Worm (Caenorhabditis elegans) whole organism, young adult: ENCODE data around the gene ZK682.7.

Source experiments
- F23B12.7 ChIP-seq: sonication (generic microtip); optimal IDR thresholded peaks from 2 replicates; lab custom pipeline; 2017; ENCODE audit warnings: missing genetic modification characterization, mild to moderate bottlenecking, missing compliant biosample characterization, antibody characterized with exemption, moderate library complexity; ENCODE audit not compliant: insufficient read depth
- F33H1.4 ChIP-seq: fragments of 200-800 bp; sonication (Bioruptor generic); IDR thresholded peaks from 2 replicates; pipeline ENCODE4 v1.3.6; 2022; ENCODE audit warnings: missing genetic modification reagents, missing genetic modification characterization, missing compliant biosample characterization
- F37B4.10 ChIP-seq: fragments of 200-800 bp; sonication (Bioruptor generic); IDR thresholded peaks from 2 replicates; pipeline ENCODE4 v1.3.6; 2022; ENCODE audit warnings: missing genetic modification characterization, missing compliant biosample characterization
- F52B5.7 ChIP-seq: sonication (generic microtip); optimal IDR thresholded peaks from 2 replicates; lab custom pipeline; 2016; ENCODE audit warnings: mild to moderate bottlenecking, missing genetic modification characterization, missing compliant biosample characterization
- F57C9.4 ChIP-seq: sonication (generic microtip); optimal IDR thresholded peaks from 2 replicates; lab custom pipeline; 2017; ENCODE audit warnings: mild to moderate bottlenecking, missing genetic modification characterization, missing compliant biosample characterization
- Y53F4B.3 ChIP-seq: fragments of 200-800 bp; sonication (Bioruptor generic); IDR thresholded peaks from 2 replicates; pipeline ENCODE4 v1.3.6; 2022; ENCODE audit warnings: missing genetic modification reagents, missing genetic modification characterization, missing compliant biosample characterization
- Y56A3A.18 ChIP-seq: fragments of 200-800 bp; sonication (Bioruptor generic); IDR thresholded peaks from 2 replicates; pipeline ENCODE4 v1.3.6; 2022; ENCODE audit warnings: missing genetic modification reagents, missing genetic modification characterization, missing compliant biosample characterization
- Y67H2A.10 ChIP-seq: fragments of 200-800 bp; sonication (Bioruptor generic); conservative IDR thresholded peaks from 2 replicates; pipeline ENCODE4 v1.3.6; 2022; ENCODE audit warnings: missing genetic modification reagents, missing genetic modification characterization, missing compliant biosample characterization
- Y79H2A.3 ChIP-seq: fragments of 200-800 bp; sonication (Bioruptor generic); conservative IDR thresholded peaks from 2 replicates; pipeline ENCODE4 v1.3.6; 2022; ENCODE audit warnings: missing genetic modification reagents, missing genetic modification characterization, missing compliant biosample characterization
- akir-1 ChIP-seq: fragments of 200-800 bp; sonication (Bioruptor generic); optimal IDR thresholded peaks from 2 replicates; lab custom pipeline; 2018; ENCODE audit warnings: mild to moderate bottlenecking, missing genetic modification characterization, moderate library complexity, missing compliant biosample characterization
- ama-1 ChIP-seq, 3 experiments: fragments of 150-350 bp in 1 of 3; sonication (generic microtip) in 2 of 3; optimal IDR thresholded peaks; 2 replicates each; lab custom pipeline; 2014 to 2018; ENCODE audit warnings: missing biosample characterization in 2 of 3, missing genetic modification characterization in 2 of 3, missing genetic modification reagents in 2 of 3
- aptf-3 ChIP-seq: fragments of 200-800 bp; sonication (Bioruptor generic); IDR thresholded peaks from 2 replicates; pipeline ENCODE4 v1.3.6; 2022; ENCODE audit warnings: missing genetic modification characterization, missing compliant biosample characterization
- atf-7 ChIP-seq: sonication (generic microtip); optimal IDR thresholded peaks from 2 replicates; lab custom pipeline; 2017; ENCODE audit warnings: mild to moderate bottlenecking, missing genetic modification characterization, missing compliant biosample characterization
- athp-1 ChIP-seq: sonication (generic microtip); optimal IDR thresholded peaks from 2 replicates; lab custom pipeline; 2017; ENCODE audit warnings: mild to moderate bottlenecking, missing genetic modification characterization, missing compliant biosample characterization
- attf-3 ChIP-seq: fragments of 200-800 bp; sonication (Bioruptor generic); conservative IDR thresholded peaks from 2 replicates; pipeline ENCODE4 v1.3.6; 2022; ENCODE audit warnings: missing genetic modification reagents, missing genetic modification characterization, missing compliant biosample characterization
- attf-6 ChIP-seq: fragments of 200-800 bp; sonication (Bioruptor generic); IDR thresholded peaks from 2 replicates; pipeline ENCODE4 v1.3.6; 2022; ENCODE audit warnings: missing genetic modification reagents, missing genetic modification characterization, missing compliant biosample characterization
- cebp-1 ChIP-seq, 2 experiments: fragments of 200-800 bp in 1 of 2; sonication (Bioruptor generic) in 1 of 2; sonication (generic microtip) in 1 of 2; IDR thresholded peaks in 1 of 2; optimal IDR thresholded peaks in 1 of 2; 2 replicates each; pipeline versions ENCODE4 v1.3.6 to Lab custom; 2017 to 2022; ENCODE audit warnings: missing compliant biosample characterization in 2 of 2, missing genetic modification characterization in 2 of 2, mild to moderate bottlenecking in 1 of 2, missing genetic modification reagents in 1 of 2, moderate library complexity in 1 of 2
- ceh-100 ChIP-seq: fragments of 200-800 bp; sonication (Bioruptor generic); IDR thresholded peaks from 2 replicates; pipeline ENCODE4 v1.3.6; 2022; ENCODE audit warnings: missing genetic modification reagents, missing genetic modification characterization, missing compliant biosample characterization
- chd-7 ChIP-seq: sonication (generic microtip); optimal IDR thresholded peaks from 2 replicates; lab custom pipeline; 2016; ENCODE audit warnings: mild to moderate bottlenecking, missing genetic modification characterization, moderate library complexity, missing compliant biosample characterization
- die-1 ChIP-seq: sonication (generic microtip); optimal IDR thresholded peaks from 2 replicates; lab custom pipeline; 2016; ENCODE audit warnings: missing genotype, mild to moderate bottlenecking, missing genetic modification characterization, missing compliant biosample characterization
- dpff-1 ChIP-seq: sonication (generic microtip); optimal IDR thresholded peaks from 2 replicates; lab custom pipeline; 2017; ENCODE audit warnings: mild to moderate bottlenecking, missing genetic modification characterization, missing compliant biosample characterization
- egl-44 ChIP-seq: fragments of 200-800 bp; sonication (Bioruptor generic); IDR thresholded peaks from 2 replicates; pipeline ENCODE4 v1.3.6; 2022; ENCODE audit warnings: missing genetic modification reagents, missing genetic modification characterization, missing compliant biosample characterization
- ekl-4 ChIP-seq: fragments of 200-800 bp; sonication (Bioruptor generic); IDR thresholded peaks from 2 replicates; pipeline ENCODE4 v1.3.6; 2022; ENCODE audit warnings: missing genetic modification reagents, missing genetic modification characterization, missing compliant biosample characterization
- him-1 ChIP-seq: sonication (generic microtip); optimal IDR thresholded peaks from 2 replicates; lab custom pipeline; 2016; ENCODE audit warnings: missing genotype, missing genetic modification reagents, missing genetic modification characterization, missing compliant biosample characterization
- hlh-26 ChIP-seq: fragments of 200-800 bp; sonication (Bioruptor generic); conservative IDR thresholded peaks from 2 replicates; pipeline ENCODE4 v1.3.6; 2022; ENCODE audit warnings: missing genetic modification reagents, missing genetic modification characterization, missing compliant biosample characterization
- hmg-20 ChIP-seq: fragments of 200-800 bp; sonication (Bioruptor generic); IDR thresholded peaks from 2 replicates; pipeline ENCODE4 v1.3.6; 2022; ENCODE audit warnings: missing genetic modification reagents, missing genetic modification characterization, missing compliant biosample characterization
- let-607 ChIP-seq, 2 experiments: fragments of 200-800 bp in 1 of 2; sonication (Bioruptor generic) in 1 of 2; sonication (generic microtip) in 1 of 2; optimal IDR thresholded peaks; 2 replicates each; lab custom pipeline; 2016 to 2018; ENCODE audit warnings: mild to moderate bottlenecking in 2 of 2, missing compliant biosample characterization in 2 of 2, missing genetic modification characterization in 2 of 2, moderate library complexity in 2 of 2, missing genotype in 1 of 2
- lin-26 ChIP-seq: fragments of 200-800 bp; sonication (Bioruptor generic); IDR thresholded peaks from 2 replicates; pipeline ENCODE4 v1.3.6; 2022; ENCODE audit warnings: missing genetic modification reagents, missing genetic modification characterization, missing compliant biosample characterization
- lin-35 ChIP-seq, 3 experiments: fragments of 150-350 bp in 2 of 3; sonication (generic microtip) in 1 of 3; optimal IDR thresholded peaks; 2 replicates each; lab custom pipeline; 2014 to 2018; ENCODE audit warnings: missing biosample characterization in 3 of 3, missing genetic modification characterization in 3 of 3, missing genetic modification reagents in 3 of 3
- madf-8 ChIP-seq: fragments of 200-800 bp; sonication (Bioruptor generic); conservative IDR thresholded peaks from 2 replicates; pipeline ENCODE4 v1.3.6; 2022; ENCODE audit warnings: missing genetic modification reagents, missing genetic modification characterization, missing compliant biosample characterization
- nfyb-1 ChIP-seq: fragments of 200-800 bp; sonication (Bioruptor generic); IDR thresholded peaks from 2 replicates; pipeline ENCODE4 v1.3.6; 2022; ENCODE audit warnings: missing genetic modification reagents, missing genetic modification characterization, missing compliant biosample characterization
- nhr-179 ChIP-seq: sonication (generic microtip); optimal IDR thresholded peaks from 2 replicates; lab custom pipeline; 2016; ENCODE audit warnings: mild to moderate bottlenecking, missing genetic modification characterization, missing compliant biosample characterization
- nhr-27 ChIP-seq: fragments of 200-800 bp; sonication (Bioruptor generic); optimal IDR thresholded peaks from 2 replicates; lab custom pipeline; 2018; ENCODE audit warnings: mild to moderate bottlenecking, missing genetic modification characterization, moderate library complexity, missing compliant biosample characterization
- nhr-80 ChIP-seq: sonication (generic microtip); optimal IDR thresholded peaks from 2 replicates; lab custom pipeline; 2016; ENCODE audit warnings: missing genetic modification characterization, missing compliant biosample characterization
- rec-8 ChIP-seq, 2 experiments: sonication (generic microtip); optimal IDR thresholded peaks; 2 replicates each; lab custom pipeline; 2016; ENCODE audit warnings: mild to moderate bottlenecking in 2 of 2, missing genetic modification characterization in 2 of 2, missing genetic modification reagents in 2 of 2, missing genotype in 2 of 2, missing biosample characterization in 1 of 2, missing compliant biosample characterization in 1 of 2, moderate library complexity in 1 of 2
- sea-2 ChIP-seq: fragments of 200-800 bp; sonication (Bioruptor generic); IDR thresholded peaks from 2 replicates; pipeline ENCODE4 v1.3.6; 2022; ENCODE audit warnings: missing genetic modification characterization, missing compliant biosample characterization
- snpc-4 ChIP-seq, 5 experiments: fragments of 150-350 bp in 1 of 5; sonication (generic microtip) in 4 of 5; optimal IDR thresholded peaks; 2 replicates each; lab custom pipeline; 2014 to 2018; ENCODE audit warnings: missing genetic modification characterization in 5 of 5, missing biosample characterization in 3 of 5, antibody characterized with exemption in 2 of 5, mild to moderate bottlenecking in 2 of 5, missing compliant biosample characterization in 2 of 5, missing genotype in 2 of 5, moderate library complexity in 2 of 5, missing genetic modification reagents in 1 of 5
- sptf-2 ChIP-seq: fragments of 200-800 bp; sonication (Bioruptor generic); optimal IDR thresholded peaks from 2 replicates; lab custom pipeline; 2018; ENCODE audit warnings: mild to moderate bottlenecking, missing genetic modification characterization, missing compliant biosample characterization
- tbp1 ChIP-seq: fragments of 200-800 bp; sonication (Bioruptor generic); optimal IDR thresholded peaks from 2 replicates; lab custom pipeline; 2018; ENCODE audit warnings: mild to moderate bottlenecking, missing genetic modification characterization, missing compliant biosample characterization
- tlf-1 ChIP-seq: fragments of 200-800 bp; sonication (Bioruptor generic); optimal IDR thresholded peaks from 2 replicates; lab custom pipeline; 2018; ENCODE audit warnings: mild to moderate bottlenecking, missing genetic modification characterization, missing compliant biosample characterization
- unc-130 ChIP-seq: sonication (generic microtip); optimal IDR thresholded peaks from 2 replicates; lab custom pipeline; 2016; ENCODE audit warnings: missing genetic modification reagents, missing genetic modification characterization, missing compliant biosample characterization
- unc-62 ChIP-seq: fragments of 150-350 bp; optimal IDR thresholded peaks from 2 replicates; lab custom pipeline; 2014; ENCODE audit warnings: missing biosample characterization, missing genetic modification reagents, missing genetic modification characterization
- ztf-26 ChIP-seq: sonication (generic microtip); optimal IDR thresholded peaks from 2 replicates; lab custom pipeline; 2017; ENCODE audit warnings: missing genetic modification characterization, missing compliant biosample characterization

ZK682.7 gene

ce11 chrV:9328670-9329069 is 36.7 kb upstream of the ZK682.7 start, which contains the start of gene K07B1.4:
Gene K07B1.4, plus strand, starts transcription at chrV:9328970.
- TF ChIP-seq hmg-20 (no peak), rec-8 (tag; optimal IDR thresholded peaks at IDR 0.05; lab: Kevin White, UChicago) (no peak), Y53F4B.3 (GFP tag; lab: Robert Waterston, UW) (no peak), athp-1 (tag; lab: Kevin White, UChicago) (no peak), unc-130 (GFP tag; lab: Kevin White, UChicago) (no peak)

DNA sequence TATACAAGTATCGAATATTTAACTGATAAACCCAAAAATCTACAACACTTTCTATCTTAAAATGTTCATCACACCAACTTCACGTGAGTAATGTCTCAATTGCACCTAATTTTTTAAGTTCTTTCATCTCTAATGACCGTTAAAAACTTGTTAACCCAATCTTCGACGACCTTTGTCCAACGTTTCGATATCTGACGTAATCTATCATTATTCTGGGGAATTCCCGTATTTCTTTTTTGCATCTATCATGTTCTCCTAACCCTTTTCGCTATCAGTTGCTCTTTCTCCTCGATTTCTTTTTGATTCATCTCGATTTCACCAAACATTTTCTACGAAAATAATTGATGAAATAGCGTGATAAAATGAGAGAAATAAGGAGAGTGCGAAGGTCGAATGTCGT is 35.7 kb upstream of the ZK682.7 start:
- peak; percentile 74 for TF ChIP-seq nhr-80 (tag; lab: Kevin White, UChicago)
- peak; percentile 30 for TF ChIP-seq ztf-26 (tag; lab: Kevin White, UChicago)
- TF ChIP-seq atf-7 (tag; lab: Kevin White, UChicago), result peak; percentile 48
- TF ChIP-seq F37B4.10, result no peak
- no peak for TF ChIP-seq ceh-100 (GFP tag; lab: Robert Waterston, UW)
- TF ChIP-seq nhr-179 (tag; lab: Kevin White, UChicago), result no peak
- TF ChIP-seq lin-26, result 0 out of 2 replicates have a peak, but pooled peaks have one; percentile 7
- no peak for TF ChIP-seq attf-3 (GFP tag; lab: Robert Waterston, UW)

- TF ChIP-seq madf-8 (GFP tag; lab: Robert Waterston, UW) (no peak), F23B12.7 (tag; lab: Kevin White, UChicago) (no peak), snpc-4 (GFP tag; optimal IDR thresholded peaks at IDR 0.05; lab: Kevin White, UChicago) (no peak), snpc-4 (tag; optimal IDR thresholded peaks at IDR 0.05; lab: Kevin White, UChicago) (peak in 1 of 4 experiments; percentile 13), lin-35 (GFP tag; optimal IDR thresholded peaks at IDR 0.05; lab: Kevin White, UChicago) (peak in 1 of 3 experiments; percentile 12), Y56A3A.18 (GFP tag; lab: Robert Waterston, UW) (no peak), sea-2 (GFP tag; lab: Robert Waterston, UW) (no peak), tbp1 (GFP tag; lab: Kevin White, UChicago) (no peak), him-1 (tag; lab: Kevin White, UChicago) (peak; percentile 79), nhr-179 (tag; lab: Kevin White, UChicago) (no peak), let-607 (tag; optimal IDR thresholded peaks at IDR 0.05; lab: Kevin White, UChicago) (no peak), rec-8 (tag; optimal IDR thresholded peaks at IDR 0.05; lab: Kevin White, UChicago) (peak in 1 of 2 experiments; percentile 23), chd-7 (tag; lab: Kevin White, UChicago) (no peak), attf-6 (GFP tag; lab: Robert Waterston, UW) (no peak), dpff-1 (tag; lab: Kevin White, UChicago) (peak; percentile 4), cebp-1 (GFP tag; IDR thresholded peaks at IDR 0.05; lab: Robert Waterston, UW) (peak; percentile 49; the same call in 1 of the 2 replicates), cebp-1 (tag; optimal IDR thresholded peaks at IDR 0.05; lab: Kevin White, UChicago) (peak; percentile 43), egl-44 (GFP tag; lab: Robert Waterston, UW) (no peak), F33H1.4 (GFP tag; lab: Robert Waterston, UW) (no peak), akir-1 (no peak), F57C9.4 (tag; lab: Kevin White, UChicago) (no peak), sptf-2 (no peak), hlh-26 (no peak), nfyb-1 (GFP tag; lab: Robert Waterston, UW) (no peak; the same call in 1 of the 2 replicates), tlf-1 (GFP tag; lab: Kevin White, UChicago) (no peak), unc-62 (no peak), ama-1 (optimal IDR thresholded peaks at IDR 0.05; lab: Kevin White, UChicago) (no peak), ama-1 (GFP tag; optimal IDR thresholded peaks at IDR 0.05; lab: Kevin White, UChicago) (peak in 1 of 2 experiments; percentile 4), Y67H2A.10 (GFP tag; lab: Robert Waterston, UW) (no peak), Y79H2A.3 (0 out of 2 replicates have a peak, but pooled peaks have one; percentile 29), ekl-4 (GFP tag; lab: Robert Waterston, UW) (no peak), F52B5.7 (tag; lab: Kevin White, UChicago) (no peak), nhr-27 (tag; lab: Kevin White, UChicago) (no peak), lin-26 (peak; percentile 55; the same call in 1 of the 2 replicates), die-1 (tag; lab: Kevin White, UChicago) (no peak), aptf-3 (no peak), athp-1 (tag; lab: Kevin White, UChicago) (peak; percentile 24)
Measured at ce11 chrV:9326903-9327302, 34.9 kb upstream of the ZK682.7 start.
